Fruit fly (Drosophila melanogaster) whole organism, embryonic: Measurements from ENCODE around the gene ssp3.
A peak's percentile ranks its signal among the peaks of the same experiment; 100 is the strongest.

ENCODE experiments used
- ATbp ChIP-seq: fragments of 200-800 bp; sonication (Bioruptor generic); optimal IDR thresholded peaks from 2 replicates; lab custom pipeline; 2017; ENCODE audit warnings: missing biosample characterization, mild to moderate bottlenecking, missing genetic modification characterization, missing genetic modification reagents
- Abd-B ChIP-seq: fragments of 200-800 bp; sonication (Bioruptor generic); optimal IDR thresholded peaks from 2 replicates; lab custom pipeline; 2018; ENCODE audit warnings: missing biosample characterization, mild to moderate bottlenecking, missing genetic modification characterization, moderate library complexity
- B-H1 ChIP-seq: fragments of 200-800 bp; sonication (Bioruptor generic); IDR thresholded peaks from 3 replicates; pipeline ENCODE4 v1.3.6; 2022; ENCODE audit warnings: missing biosample characterization, missing genetic modification characterization
- Bdp1 ChIP-seq: fragments of 200-800 bp; sonication (Bioruptor generic); optimal IDR thresholded peaks from 3 replicates; lab custom pipeline; 2016; ENCODE audit warnings: missing biosample characterization, missing genetic modification characterization
- CG10959 ChIP-seq: fragments of 200-800 bp; sonication (Bioruptor generic); IDR thresholded peaks from 2 replicates; pipeline ENCODE4 v1.3.6; 2022; ENCODE audit warnings: missing biosample characterization, missing genetic modification characterization
- CG11560 ChIP-seq: fragments of 200-800 bp; sonication (Bioruptor generic); IDR thresholded peaks from 3 replicates; pipeline ENCODE4 v1.3.6; 2022; ENCODE audit warnings: missing biosample characterization, missing genetic modification characterization
- CG12104 ChIP-seq: fragments of 200-800 bp; sonication (Bioruptor generic); optimal IDR thresholded peaks from 3 replicates; lab custom pipeline; 2016; ENCODE audit warnings: missing biosample characterization, missing genetic modification characterization
- CG13894 ChIP-seq: fragments of 200-800 bp; sonication (Bioruptor generic); optimal IDR thresholded peaks from 3 replicates; lab custom pipeline; 2018; ENCODE audit warnings: missing biosample characterization, mild to moderate bottlenecking, missing genetic modification characterization, moderate library complexity
- CG14014 ChIP-seq: fragments of 200-800 bp; sonication (Bioruptor generic); IDR thresholded peaks from 2 replicates; pipeline ENCODE4 v1.3.6; 2022; ENCODE audit warnings: missing biosample characterization, missing genetic modification characterization
- CG14050 ChIP-seq: fragments of 200-800 bp; sonication (Bioruptor generic); IDR thresholded peaks from 3 replicates; pipeline ENCODE4 v1.3.6; 2022; ENCODE audit warnings: missing biosample characterization, missing genetic modification characterization
- CG16813 ChIP-seq: fragments of 200-800 bp; sonication (Bioruptor generic); IDR thresholded peaks from 3 replicates; pipeline ENCODE4 v1.3.6; 2022; ENCODE audit warnings: missing biosample characterization, missing genetic modification characterization; ENCODE audit not compliant: partially characterized antibody
- CG18476 ChIP-seq: fragments of 200-800 bp; sonication (Bioruptor generic); optimal IDR thresholded peaks from 2 replicates; lab custom pipeline; 2016; ENCODE audit warnings: missing biosample characterization, mild to moderate bottlenecking, missing genetic modification characterization
- CG18619 ChIP-seq: fragments of 200-800 bp; sonication (Bioruptor generic); optimal IDR thresholded peaks from 3 replicates; lab custom pipeline; 2017; ENCODE audit warnings: missing biosample characterization, mild to moderate bottlenecking, missing genetic modification characterization
- CG31441 ChIP-seq: fragments of 200-800 bp; sonication (Bioruptor generic); IDR thresholded peaks from 2 replicates; pipeline ENCODE4 v1.3.6; 2022; ENCODE audit warnings: missing biosample characterization, missing genetic modification characterization
- CG3281 ChIP-seq: fragments of 200-800 bp; sonication (Bioruptor generic); optimal IDR thresholded peaks from 3 replicates; lab custom pipeline; 2017; ENCODE audit warnings: missing biosample characterization, mild to moderate bottlenecking, missing genetic modification characterization
- CG34376 ChIP-seq: fragments of 200-800 bp; sonication (Bioruptor generic); optimal IDR thresholded peaks from 2 replicates; lab custom pipeline; 2018; ENCODE audit warnings: missing biosample characterization, mild to moderate bottlenecking, missing genetic modification characterization
- CG34422 ChIP-seq: fragments of 200-800 bp; sonication (Bioruptor generic); IDR thresholded peaks from 3 replicates; pipeline ENCODE4 v1.3.6; 2022; ENCODE audit warnings: missing biosample characterization, missing genetic modification characterization
- CG42726 ChIP-seq: fragments of 200-800 bp; sonication (Bioruptor generic); IDR thresholded peaks from 2 replicates; pipeline ENCODE4 v1.3.6; 2022; ENCODE audit warnings: missing biosample characterization, missing genetic modification characterization; ENCODE audit not compliant: partially characterized antibody
- CG4404 ChIP-seq: fragments of 200-800 bp; sonication (Bioruptor generic); IDR thresholded peaks from 2 replicates; pipeline ENCODE4 v1.3.6; 2022; ENCODE audit warnings: missing biosample characterization, missing genetic modification characterization
- CG6689 ChIP-seq: fragments of 200-800 bp; sonication (Bioruptor generic); IDR thresholded peaks from 2 replicates; pipeline ENCODE4 v1.3.6; 2022; ENCODE audit warnings: missing biosample characterization, missing genetic modification characterization
- CG7928 ChIP-seq: fragments of 200-800 bp; sonication (Bioruptor generic); optimal IDR thresholded peaks from 2 replicates; lab custom pipeline; 2017; ENCODE audit warnings: missing biosample characterization, mild to moderate bottlenecking, missing genetic modification characterization
- CG7963 ChIP-seq: fragments of 200-800 bp; sonication (Bioruptor generic); IDR thresholded peaks from 3 replicates; pipeline ENCODE4 v1.3.6; 2022; ENCODE audit warnings: missing biosample characterization, missing genetic modification characterization; ENCODE audit not compliant: partially characterized antibody
- CG9817 ChIP-seq: fragments of 200-800 bp; sonication (Bioruptor generic); optimal IDR thresholded peaks from 2 replicates; lab custom pipeline; 2018; ENCODE audit warnings: missing biosample characterization, mild to moderate bottlenecking, missing genetic modification characterization, moderate library complexity
- Dad ChIP-seq: fragments of 200-800 bp; sonication (Bioruptor generic); optimal IDR thresholded peaks from 3 replicates; lab custom pipeline; 2016; ENCODE audit warnings: missing biosample characterization, missing genetic modification characterization
- HLHmδ ChIP-seq: fragments of 200-800 bp; sonication (Bioruptor generic); optimal IDR thresholded peaks from 2 replicates; lab custom pipeline; 2018; ENCODE audit warnings: missing biosample characterization, mild to moderate bottlenecking, missing genetic modification characterization, moderate library complexity
- Hmr ChIP-seq: fragments of 200-800 bp; sonication (Bioruptor generic); optimal IDR thresholded peaks from 3 replicates; lab custom pipeline; 2017; ENCODE audit warnings: mild to moderate bottlenecking, missing biosample characterization, missing genetic modification reagents, missing genetic modification characterization
- Jarid2 ChIP-seq: fragments of 200-800 bp; sonication (Bioruptor generic); optimal IDR thresholded peaks from 3 replicates; lab custom pipeline; 2017; ENCODE audit warnings: mild to moderate bottlenecking, missing biosample characterization, missing genetic modification reagents, missing genetic modification characterization
- Kr ChIP-seq: fragments of 200-800 bp; sonication (Bioruptor generic); optimal IDR thresholded peaks from 2 replicates; lab custom pipeline; 2017; ENCODE audit warnings: missing biosample characterization, mild to moderate bottlenecking, missing genetic modification characterization
- MTF-1 ChIP-seq: fragments of 200-800 bp; sonication (Bioruptor generic); optimal IDR thresholded peaks from 2 replicates; lab custom pipeline; 2018; ENCODE audit warnings: missing biosample characterization, mild to moderate bottlenecking, missing genetic modification characterization, borderline replicate concordance
- NFAT ChIP-seq: fragments of 200-800 bp; sonication (Bioruptor generic); IDR thresholded peaks from 2 replicates; pipeline ENCODE4 v1.3.6; 2022; ENCODE audit warnings: missing biosample characterization, missing genetic modification characterization
- Nf-YA ChIP-seq: fragments of 200-800 bp; sonication (Bioruptor generic); IDR thresholded peaks from 2 replicates; pipeline ENCODE4 v1.3.6; 2022; ENCODE audit warnings: missing biosample characterization, missing genetic modification characterization
- Oaz ChIP-seq: fragments of 200-800 bp; sonication (Bioruptor generic); IDR thresholded peaks from 2 replicates; pipeline ENCODE4 v1.3.6; 2022; ENCODE audit warnings: missing biosample characterization, missing genetic modification characterization
- Taf1 ChIP-seq: fragments of 200-800 bp; sonication (Bioruptor generic); IDR thresholded peaks from 2 replicates; pipeline ENCODE4 v1.3.6; 2022; ENCODE audit warnings: missing biosample characterization, missing genetic modification characterization
- bcd ChIP-seq: fragments of 200-800 bp; sonication (Bioruptor generic); optimal IDR thresholded peaks from 2 replicates; lab custom pipeline; 2017; ENCODE audit warnings: missing biosample characterization, mild to moderate bottlenecking, missing genetic modification characterization
- crc ChIP-seq: fragments of 200-800 bp; sonication (Bioruptor generic); optimal IDR thresholded peaks from 2 replicates; lab custom pipeline; 2016; ENCODE audit warnings: missing biosample characterization, missing genetic modification characterization
- crol ChIP-seq: fragments of 200-800 bp; sonication (Bioruptor generic); IDR thresholded peaks from 2 replicates; pipeline ENCODE4 v1.3.6; 2022; ENCODE audit warnings: missing biosample characterization, missing genetic modification characterization
- cwo ChIP-seq: fragments of 200-800 bp; sonication (Bioruptor generic); optimal IDR thresholded peaks from 3 replicates; lab custom pipeline; 2017; ENCODE audit warnings: missing biosample characterization, missing genetic modification characterization, mild to moderate bottlenecking, moderate library complexity, missing genetic modification reagents
- dimm ChIP-seq: fragments of 200-800 bp; sonication (Bioruptor generic); IDR thresholded peaks from 2 replicates; pipeline ENCODE4 v1.3.6; 2022; ENCODE audit warnings: missing biosample characterization, missing genetic modification characterization
- gcm ChIP-seq: fragments of 200-800 bp; sonication (Bioruptor generic); optimal IDR thresholded peaks from 2 replicates; lab custom pipeline; 2019; ENCODE audit warnings: missing biosample characterization, mild to moderate bottlenecking, missing genetic modification characterization, moderate library complexity
- gsb-n ChIP-seq: fragments of 200-800 bp; sonication (Bioruptor generic); optimal IDR thresholded peaks from 3 replicates; lab custom pipeline; 2018; ENCODE audit warnings: missing biosample characterization, mild to moderate bottlenecking, missing genetic modification characterization
- insv ChIP-seq, 2 experiments: fragments of 200-800 bp; sonication (Bioruptor generic); optimal IDR thresholded peaks; 3 replicates each; lab custom pipeline; 2016 to 2018; ENCODE audit warnings: missing biosample characterization in 2 of 2, missing genetic modification characterization in 2 of 2
- jing ChIP-seq: fragments of 200-800 bp; sonication (Bioruptor generic); optimal IDR thresholded peaks from 2 replicates; lab custom pipeline; 2018; ENCODE audit warnings: missing biosample characterization, mild to moderate bottlenecking, missing genetic modification characterization
- lilli ChIP-seq: fragments of 200-800 bp; sonication (Bioruptor generic); optimal IDR thresholded peaks from 3 replicates; lab custom pipeline; 2016; ENCODE audit warnings: missing biosample characterization, missing genetic modification characterization
- maf-S ChIP-seq: fragments of 200-800 bp; sonication (Bioruptor generic); optimal IDR thresholded peaks from 2 replicates; lab custom pipeline; 2016; ENCODE audit warnings: missing biosample characterization, missing genetic modification characterization
- org-1 ChIP-seq: fragments of 200-800 bp; sonication (Bioruptor generic); optimal IDR thresholded peaks from 2 replicates; lab custom pipeline; 2017; ENCODE audit warnings: missing biosample characterization, missing genetic modification characterization
- pros ChIP-seq: fragments of 200-800 bp; sonication (Bioruptor generic); optimal IDR thresholded peaks from 3 replicates; lab custom pipeline; 2019; ENCODE audit warnings: missing biosample characterization, mild to moderate bottlenecking, missing genetic modification characterization, moderate library complexity
- seq ChIP-seq: fragments of 200-800 bp; sonication (Bioruptor generic); IDR thresholded peaks from 2 replicates; pipeline ENCODE4 v1.3.6; 2022; ENCODE audit warnings: missing biosample characterization, missing genetic modification characterization
- toy ChIP-seq: fragments of 200-800 bp; sonication (Bioruptor generic); IDR thresholded peaks from 2 replicates; pipeline ENCODE4 v1.3.6; 2022; ENCODE audit warnings: missing biosample characterization, missing genetic modification characterization
- trem ChIP-seq: fragments of 200-800 bp; optimal IDR thresholded peaks from 3 replicates; lab custom pipeline; 2019; ENCODE audit warnings: missing biosample characterization, mild to moderate bottlenecking, missing genetic modification characterization, moderate library complexity
- tup ChIP-seq: fragments of 200-800 bp; sonication (Bioruptor generic); optimal IDR thresholded peaks from 2 replicates; lab custom pipeline; 2016; ENCODE audit warnings: missing biosample characterization, mild to moderate bottlenecking, missing genetic modification characterization, moderate library complexity
- tx ChIP-seq: fragments of 200-800 bp; sonication (Bioruptor generic); optimal IDR thresholded peaks from 2 replicates; lab custom pipeline; 2016; ENCODE audit warnings: missing biosample characterization, missing genetic modification characterization

ssp3 gene

dm6 chr2L:18966844-18967243, 23.1 kb upstream of the ssp3 start:
- TF ChIP-seq CG7963 (GFP tag; lab: Robert Waterston, UW) = no peak
- TF ChIP-seq HLHmδ (GFP tag; lab: Kevin White, UChicago) = no peak
- TF ChIP-seq CG34376 (GFP tag; lab: Kevin White, UChicago) = no peak
- TF ChIP-seq CG42726 (GFP tag; lab: Robert Waterston, UW) = no peak
- peak; percentile 57 for TF ChIP-seq CG13894 (tag; lab: Kevin White, UChicago)
- no peak for TF ChIP-seq maf-S (GFP tag; lab: Kevin White, UChicago)
- no peak for TF ChIP-seq CG4404 (GFP tag; lab: Robert Waterston, UW)
- TF ChIP-seq bcd (GFP tag; lab: Kevin White, UChicago) = peak; percentile 29
- TF ChIP-seq Bdp1 (GFP tag; lab: Kevin White, UChicago) = no peak
- no peak for TF ChIP-seq crol (GFP tag; lab: Robert Waterston, UW)
- TF ChIP-seq tup = no peak
- no peak for TF ChIP-seq CG6689 (GFP tag; lab: Robert Waterston, UW)
- peak; percentile 71 for TF ChIP-seq CG3281 (GFP tag; lab: Kevin White, UChicago)
- no peak for TF ChIP-seq Jarid2 (GFP tag; lab: Kevin White, UChicago)
- no peak for TF ChIP-seq toy (GFP tag; lab: Robert Waterston, UW)
- TF ChIP-seq trem (tag; lab: Kevin White, UChicago) = no peak
- no peak for TF ChIP-seq CG11560 (tag; lab: Robert Waterston, UW)
- no peak for TF ChIP-seq Hmr (GFP tag; lab: Kevin White, UChicago)
- peak; percentile 51; the same call in 1 of the 2 replicates for TF ChIP-seq CG14014 (GFP tag; lab: Robert Waterston, UW)
- no peak for TF ChIP-seq Dad (GFP tag; lab: Kevin White, UChicago)
- TF ChIP-seq gcm (GFP tag; lab: Kevin White, UChicago) = no peak
- TF ChIP-seq crc (GFP tag; lab: Kevin White, UChicago) = no peak
- 0 out of 3 replicates have a peak, but pooled peaks have one; percentile 20 for TF ChIP-seq B-H1
- no peak for TF ChIP-seq CG12104
- TF ChIP-seq CG18476 (GFP tag; lab: Kevin White, UChicago) = no peak
- TF ChIP-seq pros (GFP tag; lab: Kevin White, UChicago) = no peak
- no peak for TF ChIP-seq jing
- TF ChIP-seq cwo = peak; percentile 59
- no peak for TF ChIP-seq Oaz (GFP tag; lab: Robert Waterston, UW)
- TF ChIP-seq insv (GFP tag; optimal IDR thresholded peaks at IDR 0.05; lab: Kevin White, UChicago) = no peak
- no peak for TF ChIP-seq CG18619
- no peak for TF ChIP-seq Kr (GFP tag; lab: Kevin White, UChicago)
- peak; percentile 51 for TF ChIP-seq CG9817 (tag; lab: Kevin White, UChicago)
- TF ChIP-seq lilli (GFP tag; lab: Kevin White, UChicago) = peak; percentile 5
- TF ChIP-seq ATbp (GFP tag; lab: Kevin White, UChicago) = no peak
- TF ChIP-seq seq (GFP tag; lab: Robert Waterston, UW) = no peak
- TF ChIP-seq Nf-YA (GFP tag; lab: Robert Waterston, UW) = no peak
- TF ChIP-seq Taf1 (GFP tag; lab: Robert Waterston, UW) = peak; percentile 69
- TF ChIP-seq CG7928 (GFP tag; lab: Kevin White, UChicago) = no peak
- peak; percentile 33 for TF ChIP-seq Abd-B (GFP tag; lab: Kevin White, UChicago)
- TF ChIP-seq MTF-1 (GFP tag; lab: Kevin White, UChicago) = no peak
- TF ChIP-seq CG14050 (GFP tag; lab: Robert Waterston, UW) = no peak
- no peak for TF ChIP-seq gsb-n (tag; lab: Kevin White, UChicago)
- TF ChIP-seq CG10959 (GFP tag; lab: Robert Waterston, UW) = no peak
- TF ChIP-seq CG16813 (GFP tag; lab: Robert Waterston, UW) = no peak
- TF ChIP-seq dimm (GFP tag; lab: Robert Waterston, UW) = no peak
- TF ChIP-seq CG34422 (GFP tag; lab: Robert Waterston, UW) = peak; percentile 19; the same call in 1 of the 3 replicates
- no peak for TF ChIP-seq org-1 (GFP tag; lab: Kevin White, UChicago)
- no peak for TF ChIP-seq tx (GFP tag; lab: Kevin White, UChicago)
- peak; percentile 9; the same call in 1 of the 2 replicates for TF ChIP-seq CG31441 (GFP tag; lab: Robert Waterston, UW)
- 0 out of 2 replicates have a peak, but pooled peaks have one; percentile 37 for TF ChIP-seq NFAT (GFP tag; lab: Robert Waterston, UW)
